Fruit fly (Drosophila melanogaster): Measurements from ENCODE around the gene CG31088.
"Not testable (repeated sequence)": the region's sequence is repeated elsewhere in the genome, so short reads cannot be mapped to it uniquely, and the experiment has no call there.

DNA sequence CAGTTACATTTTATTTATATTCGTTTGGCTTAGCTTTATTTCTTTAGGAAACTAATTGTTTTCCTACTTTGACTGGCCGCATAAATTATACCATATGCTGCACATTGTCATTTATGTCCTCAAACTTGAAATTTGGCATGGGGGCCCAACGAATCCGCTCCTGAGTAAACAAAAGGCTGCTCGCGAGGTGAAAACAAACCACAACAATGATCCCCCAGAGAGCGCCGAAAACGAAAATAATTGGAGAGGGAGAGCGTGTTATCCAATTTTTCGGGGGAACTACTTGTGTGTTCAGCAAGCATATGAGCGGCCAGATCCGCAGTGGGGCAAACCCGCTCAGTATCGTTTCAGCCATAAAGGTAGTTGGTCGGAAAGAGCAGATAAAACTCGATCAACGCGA is 42.6 kb downstream of the CG31088 start, which contains the start of gene EndoU:
- not testable (repeated sequence) for TF ChIP-seq lola, usp, CG32264, N, Mio, Hnf4, woc, jim, psq, br (GFP tag; optimal IDR thresholded peaks at IDR 0.05)

Measured in whole organism, wandering third instar larva.